Worm (Caenorhabditis elegans) whole organism, L4 larva: Measurements from ENCODE around the gene cdka-1.
A peak's percentile ranks its signal among the peaks of the same experiment; 100 is the strongest.

ENCODE experiments used
- F26F4.8 ChIP-seq: fragments of 200-800 bp; sonication (Bioruptor generic); conservative IDR thresholded peaks from 2 replicates; pipeline ENCODE4 v1.3.6; 2022; ENCODE audit warnings: missing genetic modification characterization, missing compliant biosample characterization
- F37D6.2 ChIP-seq: sonication (generic microtip); optimal IDR thresholded peaks from 2 replicates; lab custom pipeline; 2016; ENCODE audit warnings: mild to moderate bottlenecking, missing genetic modification characterization, missing compliant biosample characterization
- T26A8.4 ChIP-seq: fragments of 200-800 bp; sonication (Bioruptor generic); IDR thresholded peaks from 2 replicates; pipeline ENCODE4 v1.3.6; 2022; ENCODE audit warnings: missing genetic modification characterization, missing compliant biosample characterization
- Y5F2A.4 ChIP-seq: fragments of 200-800 bp; sonication (Bioruptor generic); optimal IDR thresholded peaks from 2 replicates; lab custom pipeline; 2018; ENCODE audit warnings: mild to moderate bottlenecking, missing genetic modification characterization, missing compliant biosample characterization
- aha-1 ChIP-seq: fragments of 150-350 bp; peaks from one replicate; lab custom pipeline; 2014; ENCODE audit warnings: missing biosample characterization, missing genetic modification characterization
- ama-1 ChIP-seq: fragments of 150-350 bp; optimal IDR thresholded peaks from 2 replicates; lab custom pipeline; 2014; ENCODE audit warnings: inconsistent platforms, mixed read lengths
- ceh-62 ChIP-seq: sonication (generic microtip); optimal IDR thresholded peaks from 2 replicates; lab custom pipeline; 2017; ENCODE audit warnings: missing biosample characterization, missing genetic modification characterization
- cey-2 ChIP-seq: sonication (generic microtip); optimal IDR thresholded peaks from 3 replicates; lab custom pipeline; 2017; ENCODE audit warnings: missing genetic modification characterization, mild to moderate bottlenecking, missing compliant biosample characterization, antibody characterized with exemption, borderline replicate concordance; ENCODE audit not compliant: insufficient read depth
- daf-16 ChIP-seq, 3 experiments: sonication (generic microtip); optimal IDR thresholded peaks; 2 replicates each; lab custom pipeline; 2016 to 2017; ENCODE audit warnings: missing genetic modification characterization in 3 of 3, missing genetic modification reagents in 3 of 3, mild to moderate bottlenecking in 2 of 3, missing compliant biosample characterization in 2 of 3, missing biosample characterization in 1 of 3, moderate library complexity in 1 of 3
- dmd-9 ChIP-seq: fragments of 200-800 bp; sonication (Bioruptor generic); IDR thresholded peaks from 2 replicates; pipeline ENCODE4 v1.3.6; 2022; ENCODE audit warnings: missing genetic modification reagents, missing genetic modification characterization, missing compliant biosample characterization
- dpl-1 ChIP-seq: fragments of 150-350 bp; optimal IDR thresholded peaks from 2 replicates; lab custom pipeline; 2014; ENCODE audit warnings: missing biosample characterization, missing genetic modification reagents, missing genetic modification characterization
- duxl-1 ChIP-seq: sonication (generic microtip); optimal IDR thresholded peaks from 2 replicates; lab custom pipeline; 2016; ENCODE audit warnings: mild to moderate bottlenecking, missing genetic modification characterization, moderate library complexity, missing compliant biosample characterization; ENCODE audit not compliant: poor library complexity
- egl-27 ChIP-seq: sonication (generic microtip); optimal IDR thresholded peaks from 3 replicates; lab custom pipeline; 2017; ENCODE audit warnings: missing biosample characterization, missing genetic modification reagents, missing genetic modification characterization
- hmg-1.1 ChIP-seq: fragments of 200-800 bp; sonication (Bioruptor generic); IDR thresholded peaks from 2 replicates; pipeline ENCODE4 v1.3.6; 2022; ENCODE audit warnings: missing genetic modification reagents, missing genetic modification characterization, missing compliant biosample characterization
- jun-1 ChIP-seq: fragments of 150-350 bp; optimal IDR thresholded peaks from 2 replicates; lab custom pipeline; 2014; ENCODE audit warnings: missing biosample characterization, missing genetic modification reagents, missing genetic modification characterization
- lin-38 ChIP-seq: fragments of 200-800 bp; sonication (Bioruptor generic); IDR thresholded peaks from 2 replicates; pipeline ENCODE4 v1.3.6; 2022; ENCODE audit warnings: missing genetic modification reagents, missing genetic modification characterization, missing compliant biosample characterization
- lir-3 ChIP-seq: sonication (generic microtip); optimal IDR thresholded peaks from 2 replicates; lab custom pipeline; 2016; ENCODE audit warnings: mild to moderate bottlenecking, missing genetic modification characterization, missing compliant biosample characterization
- lsy-2 ChIP-seq, 2 experiments: fragments of 150-350 bp in 1 of 2; sonication (generic microtip) in 1 of 2; optimal IDR thresholded peaks; 2 replicates each; lab custom pipeline; 2014 to 2017; ENCODE audit warnings: missing biosample characterization in 2 of 2, missing genetic modification characterization in 2 of 2
- madf-9 ChIP-seq: fragments of 200-800 bp; sonication (Bioruptor generic); conservative IDR thresholded peaks from 2 replicates; pipeline ENCODE4 v1.3.6; 2022; ENCODE audit warnings: missing genetic modification reagents, missing genetic modification characterization, missing compliant biosample characterization
- mes-2 ChIP-seq: sonication (generic microtip); optimal IDR thresholded peaks from 2 replicates; lab custom pipeline; 2016; ENCODE audit warnings: missing genotype, mild to moderate bottlenecking, missing genetic modification characterization, missing compliant biosample characterization; ENCODE audit not compliant: poor library complexity, severe bottlenecking
- mxl-3 ChIP-seq: fragments of 200-800 bp; sonication (Bioruptor generic); optimal IDR thresholded peaks from 2 replicates; lab custom pipeline; 2018; ENCODE audit warnings: mild to moderate bottlenecking, missing genetic modification characterization, missing compliant biosample characterization
- nhr-111 ChIP-seq: fragments of 200-800 bp; sonication (Bioruptor generic); optimal IDR thresholded peaks from 2 replicates; lab custom pipeline; 2018; ENCODE audit warnings: mild to moderate bottlenecking, missing genetic modification characterization, missing compliant biosample characterization
- nhr-28 ChIP-seq: fragments of 150-350 bp; optimal IDR thresholded peaks from 2 replicates; lab custom pipeline; 2014; ENCODE audit warnings: missing biosample characterization, missing genetic modification characterization
- rbr-2 ChIP-seq: sonication (generic microtip); optimal IDR thresholded peaks from 2 replicates; lab custom pipeline; 2016; ENCODE audit warnings: missing genotype, missing genetic modification characterization, missing compliant biosample characterization
- skn-1 ChIP-seq: fragments of 150-350 bp; optimal IDR thresholded peaks from 2 replicates; lab custom pipeline; 2014; ENCODE audit warnings: missing biosample characterization, missing genetic modification characterization
- unc-62 ChIP-seq, 3 experiments: fragments of 150-350 bp in 1 of 3; sonication (generic microtip); optimal IDR thresholded peaks in 2 of 3; peaks in 1 of 3; 1 replicate in 1 of 3; 2 replicates in 2 of 3; lab custom pipeline; 2014 to 2017; ENCODE audit warnings: missing biosample characterization in 3 of 3, missing genetic modification characterization in 3 of 3, missing genetic modification reagents in 3 of 3, missing genotype in 1 of 3
- zip-2 ChIP-seq: fragments of 150-350 bp; optimal IDR thresholded peaks from 2 replicates; lab custom pipeline; 2014; ENCODE audit warnings: missing biosample characterization, missing genetic modification characterization
- ztf-11 ChIP-seq: fragments of 150-350 bp; optimal IDR thresholded peaks from 2 replicates; lab custom pipeline; 2014; ENCODE audit warnings: missing biosample characterization, missing genetic modification characterization

cdka-1 gene

DNA sequence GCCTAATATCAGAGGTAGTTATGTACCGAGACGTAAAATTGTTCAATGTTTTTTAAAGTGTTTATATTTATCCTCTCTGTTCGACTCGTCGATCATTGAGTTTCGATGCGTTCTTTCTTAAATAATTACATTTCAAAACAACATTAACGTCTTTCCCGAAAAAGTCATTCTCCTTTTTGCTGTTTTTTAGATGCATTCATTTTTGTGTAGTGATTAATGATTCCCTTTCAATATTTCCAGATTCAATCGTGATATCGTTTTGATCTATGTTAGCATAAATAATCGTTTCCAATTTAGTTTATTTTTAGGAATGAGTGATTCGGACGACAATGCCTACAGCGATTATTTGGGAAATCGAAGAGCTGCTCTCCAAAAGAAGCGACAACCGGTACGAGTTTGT, 35.1 kb downstream of the cdka-1 start, which contains the start of gene T04A8.8:
Gene T04A8.8 (plus strand): TSS at position 301 of the 400 bp plus-strand sequence.
- TF ChIP-seq T26A8.4 (GFP tag; lab: Robert Waterston, UW) (no peak), madf-9 (GFP tag; lab: Robert Waterston, UW) (no peak), rbr-2 (tag; lab: Kevin White, UChicago) (no peak), dmd-9 (GFP tag; lab: Robert Waterston, UW) (no peak), jun-1 (tag; lab: Kevin White, UChicago) (no peak), duxl-1 (no peak)

DNA sequence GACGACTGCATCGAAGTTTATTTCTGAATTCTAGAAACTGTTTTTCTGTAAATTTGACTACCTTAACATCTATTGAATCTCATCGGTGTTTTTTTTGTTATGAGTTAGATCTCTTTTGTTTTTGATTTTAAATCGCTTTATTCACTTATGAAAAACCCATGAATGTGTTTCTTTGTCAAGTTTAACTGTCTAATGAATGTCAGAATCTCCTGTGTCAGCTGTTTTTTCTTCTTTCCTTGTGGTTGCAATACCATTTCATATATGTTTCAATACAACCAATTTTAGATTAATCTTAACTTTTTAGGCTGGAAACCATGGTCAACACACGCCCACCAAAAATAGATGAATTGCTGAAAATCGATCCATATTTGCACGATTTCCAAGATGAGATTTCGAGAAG, 36.5 kb downstream of the cdka-1 start, which contains the start of gene T04A8.7:
Gene T04A8.7 (plus strand): TSS at position 301 of the 400 bp plus-strand sequence.
- peak; percentile 59 for TF ChIP-seq ama-1 (lab: Kevin White, UChicago)
- no peak for TF ChIP-seq nhr-111 (GFP tag; lab: Kevin White, UChicago)
- peak in 1 of 2 experiments; percentile 67 for TF ChIP-seq unc-62 (GFP tag; optimal IDR thresholded peaks at IDR 0.05 in 1 of 2; lab: Kevin White, UChicago)
- no peak for TF ChIP-seq unc-62 (tag; optimal IDR thresholded peaks at IDR 0.05; lab: Kevin White, UChicago)

DNA sequence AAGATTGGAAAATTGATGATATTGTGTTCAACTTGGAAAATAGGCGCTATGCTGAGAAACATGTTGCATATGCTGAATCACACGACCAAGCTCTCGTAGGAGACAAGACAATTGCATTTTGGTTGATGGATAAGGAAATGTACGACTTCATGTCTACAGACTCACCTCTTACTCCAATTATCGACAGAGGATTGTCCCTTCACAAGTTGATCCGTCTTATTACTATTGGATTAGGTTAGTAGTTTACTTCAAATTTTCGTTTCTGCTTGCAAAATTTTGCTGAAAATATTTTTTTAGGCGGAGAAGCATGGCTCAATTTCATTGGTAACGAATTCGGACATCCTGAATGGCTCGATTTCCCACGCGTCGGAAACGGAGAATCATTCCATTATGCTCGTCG, 38.3 kb downstream of the cdka-1 start:
- TF ChIP-seq Y5F2A.4 (no peak), F37D6.2 (tag; lab: Kevin White, UChicago) (no peak), zip-2 (no peak), unc-62 (GFP tag; optimal IDR thresholded peaks at IDR 0.05 in 1 of 2; lab: Kevin White, UChicago) (peak in 1 of 2 experiments; percentile 92), unc-62 (tag; optimal IDR thresholded peaks at IDR 0.05; lab: Kevin White, UChicago) (no peak), egl-27 (tag; lab: Kevin White, UChicago) (no peak)

DNA sequence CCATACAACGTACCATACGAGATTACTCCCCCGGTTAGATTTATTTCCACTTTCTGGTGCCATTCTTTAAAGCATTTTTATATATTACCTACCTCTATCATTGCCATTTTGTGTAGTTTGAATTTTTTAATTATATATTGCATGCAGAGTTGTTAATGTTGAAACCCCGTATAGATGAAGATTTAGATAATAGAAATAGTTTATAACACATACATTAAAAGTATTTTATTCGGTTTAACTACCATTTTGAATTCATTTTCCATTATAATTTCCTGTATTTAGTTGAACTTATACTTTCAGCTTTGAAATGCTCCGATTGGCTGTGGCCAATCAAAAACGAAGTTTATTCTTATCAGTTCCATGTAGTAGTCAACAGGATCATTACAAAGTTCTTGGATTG, 39.2 kb downstream of the cdka-1 start, which contains the start of gene dnj-18:
Gene dnj-18 (plus strand): TSS at position 301 of the 400 bp plus-strand sequence.
- TF ChIP-seq daf-16 (GFP tag; optimal IDR thresholded peaks at IDR 0.05; lab: Kevin White, UChicago) (no peak), daf-16 (tag; optimal IDR thresholded peaks at IDR 0.05; lab: Kevin White, UChicago) (peak; percentile 11), ztf-11 (tag; lab: Kevin White, UChicago) (no peak)

DNA sequence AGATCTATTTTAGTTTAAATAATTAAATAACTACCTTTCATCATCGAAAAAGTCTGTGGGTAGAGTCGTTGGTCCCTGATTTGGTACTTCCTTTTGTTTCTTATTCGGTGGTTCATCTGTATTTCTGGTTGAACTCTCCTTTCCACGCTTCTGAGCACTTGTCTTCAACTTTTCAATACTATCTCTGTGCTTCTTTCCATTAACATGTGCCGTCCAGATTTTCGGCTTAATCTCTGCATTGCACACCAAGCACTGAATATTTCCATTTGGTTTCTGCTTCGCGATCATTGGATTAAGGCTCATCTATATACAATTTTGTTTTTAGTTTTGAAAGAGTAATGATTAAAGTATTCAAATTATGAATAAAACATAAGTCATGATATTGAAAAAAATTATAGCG, 41.3 kb downstream of the cdka-1 start, which contains the start of gene sel-13:
Gene sel-13 (minus strand): TSS at position 303 of the 400 bp plus-strand sequence.
- TF ChIP-seq aha-1 (peak; percentile 93), ceh-62 (tag; lab: Kevin White, UChicago) (no peak), F26F4.8 (GFP tag; lab: Robert Waterston, UW) (no peak)
- TF ChIP-seq, all 104 proteins: peak for 1

DNA sequence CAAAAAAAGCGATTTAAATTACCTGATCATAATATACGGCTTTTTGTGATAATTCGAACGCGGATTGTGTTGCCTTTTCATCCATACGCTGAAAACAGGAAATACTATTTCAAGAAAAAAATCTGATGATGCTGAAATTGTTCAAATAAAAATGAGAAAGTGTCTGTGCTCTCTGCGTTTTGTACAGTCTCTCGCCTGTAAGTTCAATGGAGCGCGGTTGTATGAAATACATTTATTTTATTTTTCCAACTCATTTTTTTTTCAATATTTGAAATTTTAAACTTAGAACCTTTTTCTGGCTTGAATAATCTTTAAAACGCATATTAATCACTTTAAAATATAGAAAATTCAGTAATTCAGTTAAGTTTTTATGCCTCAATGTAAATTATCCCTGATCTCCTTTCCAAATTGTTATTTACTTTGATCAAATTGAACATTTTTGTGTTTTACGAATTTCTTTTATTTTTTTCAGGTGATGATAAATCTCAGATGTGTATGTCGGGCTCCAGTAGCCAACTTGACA, 45.4 kb downstream of the cdka-1 start, which contains the start of the genes clp-2 and mrpl-16:
Gene clp-2 (minus strand): TSS at position 94 of the 523 bp plus-strand sequence.
Gene mrpl-16 (plus strand): TSS at position 473 of the 523 bp plus-strand sequence.
- TF ChIP-seq cey-2, result no peak
- peak; percentile 72 for TF ChIP-seq mes-2 (tag; lab: Kevin White, UChicago)
- peak; percentile 33 for TF ChIP-seq aha-1
- no peak for TF ChIP-seq skn-1 (tag; lab: Kevin White, UChicago)
- peak in 1 of 2 experiments; percentile 55 for TF ChIP-seq lsy-2 (tag; optimal IDR thresholded peaks at IDR 0.05; lab: Kevin White, UChicago)
- no peak for TF ChIP-seq mxl-3 (GFP tag; lab: Kevin White, UChicago)
- TF ChIP-seq dpl-1, result peak; percentile 22
- no peak for TF ChIP-seq hmg-1.1 (GFP tag; lab: Robert Waterston, UW)
- TF ChIP-seq nhr-28 (tag; lab: Kevin White, UChicago), result peak; percentile 2
- TF ChIP-seq lin-38 (GFP tag; lab: Robert Waterston, UW), result peak; percentile 82
- TF ChIP-seq lir-3 (tag; lab: Kevin White, UChicago), result no peak
- TF ChIP-seq, all 104 proteins: peak for 6
